Worm (Caenorhabditis elegans) whole organism, L3 larva: ENCODE measurements around the gene R11G1.11.

Experiments
- R02D3.7 ChIP-seq: fragments of 150-350 bp; optimal IDR thresholded peaks from 2 replicates; lab custom pipeline; 2014; ENCODE audit warnings: missing biosample characterization, missing genetic modification characterization
- ZK546.5 ChIP-seq: sonication (generic microtip); optimal IDR thresholded peaks from 2 replicates; lab custom pipeline; 2017; ENCODE audit warnings: missing biosample characterization, missing genetic modification characterization
- aly-2 ChIP-seq: fragments of 150-350 bp; optimal IDR thresholded peaks from 2 replicates; lab custom pipeline; 2014; ENCODE audit warnings: missing biosample characterization, missing genetic modification characterization
- ama-1 ChIP-seq: fragments of 150-350 bp; optimal IDR thresholded peaks from 2 replicates; lab custom pipeline; 2018
- ceh-16 ChIP-seq: sonication (generic microtip); optimal IDR thresholded peaks from 2 replicates; lab custom pipeline; 2017; ENCODE audit warnings: missing biosample characterization, missing genetic modification characterization
- ceh-28 ChIP-seq: fragments of 150-350 bp; optimal IDR thresholded peaks from 2 replicates; lab custom pipeline; 2014; ENCODE audit warnings: missing biosample characterization, missing genetic modification reagents, missing genetic modification characterization
- ceh-9 ChIP-seq: sonication (generic microtip); optimal IDR thresholded peaks from 2 replicates; lab custom pipeline; 2018; ENCODE audit warnings: missing biosample characterization, missing genetic modification characterization
- daf-12 ChIP-seq: fragments of 150-350 bp; optimal IDR thresholded peaks from 2 replicates; lab custom pipeline; 2014; ENCODE audit warnings: missing biosample characterization, missing genetic modification reagents, missing genetic modification characterization
- egl-27 ChIP-seq: sonication (generic microtip); optimal IDR thresholded peaks from 4 replicates; lab custom pipeline; 2017; ENCODE audit warnings: missing biosample characterization, missing genetic modification reagents, missing genetic modification characterization
- elt-1 ChIP-seq: fragments of 150-350 bp; optimal IDR thresholded peaks from 2 replicates; lab custom pipeline; 2014; ENCODE audit warnings: missing biosample characterization, missing genetic modification characterization
- elt-2 ChIP-seq: sonication (generic microtip); optimal IDR thresholded peaks from 2 replicates; lab custom pipeline; 2016; ENCODE audit warnings: missing genetic modification reagents, mild to moderate bottlenecking, missing genetic modification characterization, missing compliant biosample characterization
- elt-3 ChIP-seq, 3 experiments: fragments of 150-350 bp in 1 of 3; sonication (generic microtip) in 2 of 3; optimal IDR thresholded peaks; 2 replicates in 2 of 3; 4 replicates in 1 of 3; lab custom pipeline; 2014 to 2017; ENCODE audit warnings: missing biosample characterization in 3 of 3, missing genetic modification characterization in 3 of 3
- eor-1 ChIP-seq, 2 experiments: fragments of 150-350 bp; optimal IDR thresholded peaks; 2 replicates each; lab custom pipeline; 2014 to 2018; ENCODE audit warnings: missing biosample characterization in 2 of 2, missing genetic modification characterization in 2 of 2
- fkh-10 ChIP-seq: sonication (generic microtip); optimal IDR thresholded peaks from 2 replicates; lab custom pipeline; 2017; ENCODE audit warnings: missing biosample characterization, missing genetic modification reagents, missing genetic modification characterization
- fkh-2 ChIP-seq: fragments of 150-350 bp; optimal IDR thresholded peaks from 2 replicates; lab custom pipeline; 2014; ENCODE audit warnings: missing biosample characterization, missing genetic modification reagents, missing genetic modification characterization
- fos-1 ChIP-seq: fragments of 150-350 bp; optimal IDR thresholded peaks from 2 replicates; lab custom pipeline; 2014; ENCODE audit warnings: missing biosample characterization, missing genetic modification characterization
- hmg-11 ChIP-seq: sonication (generic microtip); optimal IDR thresholded peaks from 2 replicates; lab custom pipeline; 2016; ENCODE audit warnings: missing genetic modification characterization, missing compliant biosample characterization
- jun-1 ChIP-seq: fragments of 150-350 bp; optimal IDR thresholded peaks from 2 replicates; lab custom pipeline; 2014; ENCODE audit warnings: missing biosample characterization, missing genetic modification reagents, missing genetic modification characterization
- lin-15B ChIP-seq: fragments of 150-350 bp; optimal IDR thresholded peaks from 2 replicates; lab custom pipeline; 2014; ENCODE audit warnings: missing biosample characterization, missing genetic modification characterization
- lin-39 ChIP-seq: fragments of 150-350 bp; optimal IDR thresholded peaks from 2 replicates; lab custom pipeline; 2018; ENCODE audit warnings: missing biosample characterization, missing genetic modification reagents, missing genetic modification characterization
- lsy-12 ChIP-seq: sonication (generic microtip); optimal IDR thresholded peaks from 2 replicates; lab custom pipeline; 2016; ENCODE audit warnings: mild to moderate bottlenecking, missing genetic modification characterization, missing compliant biosample characterization
- mdl-1 ChIP-seq: fragments of 150-350 bp; optimal IDR thresholded peaks from 2 replicates; lab custom pipeline; 2014; ENCODE audit warnings: missing biosample characterization, missing genetic modification characterization
- mml-1 ChIP-seq: fragments of 150-350 bp; sonication (generic microtip); optimal IDR thresholded peaks from 3 replicates; lab custom pipeline; 2014; ENCODE audit warnings: missing biosample characterization, missing genetic modification characterization
- nfya-1 ChIP-seq: sonication (generic microtip); optimal IDR thresholded peaks from 2 replicates; lab custom pipeline; 2017; ENCODE audit warnings: missing genetic modification characterization, mild to moderate bottlenecking, missing compliant biosample characterization, antibody characterized with exemption, moderate library complexity; ENCODE audit not compliant: insufficient read depth
- nhr-11 ChIP-seq: fragments of 150-350 bp; optimal IDR thresholded peaks from 2 replicates; lab custom pipeline; 2014; ENCODE audit warnings: missing biosample characterization, missing genetic modification characterization
- nhr-12 ChIP-seq: fragments of 150-350 bp; optimal IDR thresholded peaks from 2 replicates; lab custom pipeline; 2014; ENCODE audit warnings: missing biosample characterization, missing genetic modification characterization
- nhr-23 ChIP-seq: fragments of 150-350 bp; optimal IDR thresholded peaks from 2 replicates; lab custom pipeline; 2014; ENCODE audit warnings: missing biosample characterization, missing genetic modification reagents, missing genetic modification characterization
- nhr-237 ChIP-seq: fragments of 150-350 bp; optimal IDR thresholded peaks from 2 replicates; lab custom pipeline; 2014; ENCODE audit warnings: missing biosample characterization, missing genetic modification characterization
- nhr-25 ChIP-seq: sonication (generic microtip); optimal IDR thresholded peaks from 2 replicates; lab custom pipeline; 2017; ENCODE audit warnings: missing biosample characterization, missing genetic modification characterization
- nhr-28 ChIP-seq: fragments of 150-350 bp; optimal IDR thresholded peaks from 2 replicates; lab custom pipeline; 2014; ENCODE audit warnings: missing biosample characterization, missing genetic modification characterization
- nhr-43 ChIP-seq: sonication (generic microtip); optimal IDR thresholded peaks from 2 replicates; lab custom pipeline; 2016; ENCODE audit warnings: mild to moderate bottlenecking, missing genetic modification characterization, missing compliant biosample characterization; ENCODE audit not compliant: poor library complexity, severe bottlenecking
- nhr-76 ChIP-seq: fragments of 150-350 bp; sonication (generic microtip); optimal IDR thresholded peaks from 5 replicates; lab custom pipeline; 2014; ENCODE audit warnings: missing biosample characterization, missing genetic modification characterization
- nhr-77 ChIP-seq: fragments of 150-350 bp; optimal IDR thresholded peaks from 2 replicates; lab custom pipeline; 2014; ENCODE audit warnings: missing biosample characterization, missing genetic modification characterization
- pha-4 ChIP-seq: fragments of 150-350 bp; optimal IDR thresholded peaks from 2 replicates; lab custom pipeline; 2014; ENCODE audit warnings: missing biosample characterization, missing genetic modification reagents, missing genetic modification characterization
- pqm-1 ChIP-seq: fragments of 150-350 bp; optimal IDR thresholded peaks from 2 replicates; lab custom pipeline; 2017; ENCODE audit warnings: missing biosample characterization, missing genetic modification characterization, inconsistent platforms
- sea-2 ChIP-seq: fragments of 150-350 bp; sonication (generic microtip); optimal IDR thresholded peaks from 4 replicates; lab custom pipeline; 2014; ENCODE audit warnings: missing biosample characterization, missing genetic modification reagents, missing genetic modification characterization
- skn-1 ChIP-seq: fragments of 150-350 bp; optimal IDR thresholded peaks from 2 replicates; lab custom pipeline; 2014; ENCODE audit warnings: missing biosample characterization, missing genetic modification characterization
- snpc-4 ChIP-seq: fragments of 150-350 bp; optimal IDR thresholded peaks from 2 replicates; lab custom pipeline; 2014; ENCODE audit warnings: missing biosample characterization, missing genetic modification characterization
- tbx-2 ChIP-seq: sonication (generic microtip); optimal IDR thresholded peaks from 2 replicates; lab custom pipeline; 2016; ENCODE audit warnings: mild to moderate bottlenecking, missing genetic modification characterization, missing compliant biosample characterization
- zag-1 ChIP-seq: fragments of 150-350 bp; optimal IDR thresholded peaks from 2 replicates; lab custom pipeline; 2014; ENCODE audit warnings: missing biosample characterization, missing genetic modification characterization
- ztf-11 ChIP-seq: fragments of 150-350 bp; optimal IDR thresholded peaks from 2 replicates; lab custom pipeline; 2014; ENCODE audit warnings: missing biosample characterization, missing genetic modification characterization
- ztf-4 ChIP-seq: fragments of 150-350 bp; optimal IDR thresholded peaks from 2 replicates; lab custom pipeline; 2014; ENCODE audit warnings: missing biosample characterization, missing genetic modification characterization

The R11G1.11 gene

ce11 chrX:3633654-3634053, 21.1 kb upstream of the R11G1.11 start, which contains the start of gene gst-11:
TSS of gene gst-11 (minus strand) at chrX:3633754.
- TF ChIP-seq nhr-76 (tag; lab: Kevin White, UChicago) (no peak), elt-1 (tag; lab: Kevin White, UChicago) (no peak), ceh-16 (tag; lab: Kevin White, UChicago) (no peak), zag-1 (tag; lab: Kevin White, UChicago) (no peak), nhr-23 (no peak), ceh-9 (no peak), nhr-77 (tag; lab: Kevin White, UChicago) (no peak), nhr-43 (tag; lab: Kevin White, UChicago) (no peak), elt-2 (tag; lab: Kevin White, UChicago) (no peak), nhr-11 (tag; lab: Kevin White, UChicago) (no peak), ceh-28 (tag; lab: Kevin White, UChicago) (no peak), nhr-28 (no peak), snpc-4 (tag; lab: Kevin White, UChicago) (no peak), ztf-4 (tag; lab: Kevin White, UChicago) (no peak)
- TF ChIP-seq, all 47 proteins: peak for 0

DNA sequence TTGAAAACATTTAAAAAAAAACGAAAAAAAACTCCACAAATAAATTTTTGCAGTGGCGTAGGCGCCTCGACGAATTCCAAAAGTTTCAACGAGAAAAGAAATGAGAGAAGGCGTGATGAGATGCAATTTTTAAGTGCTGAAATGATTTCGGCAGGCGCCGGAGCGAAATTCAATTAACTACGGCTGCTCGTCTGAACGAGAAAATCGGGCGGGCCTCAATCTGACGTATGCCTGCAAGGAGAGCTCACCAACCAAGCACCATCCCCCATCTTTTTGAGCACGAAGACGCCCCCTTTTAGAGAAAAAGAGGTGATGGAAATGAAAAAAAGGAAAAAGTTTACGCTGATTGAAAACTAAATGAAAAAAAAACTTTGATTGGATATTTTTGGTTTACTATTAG, 19.9 kb upstream of the R11G1.11 start:
- TF ChIP-seq fkh-10 (GFP tag; lab: Kevin White, UChicago) (peak; percentile 5), ama-1 (lab: Kevin White, UChicago) (no peak)

- TF ChIP-seq nhr-28 (no peak), ceh-16 (tag; lab: Kevin White, UChicago) (no peak)
These were observed 9.9 kb upstream of the R11G1.11 start, which contains the start of gene tmem-24 for ce11 chrX:3644796-3645195. TSS of gene tmem-24 (minus strand) at chrX:3644896.

DNA sequence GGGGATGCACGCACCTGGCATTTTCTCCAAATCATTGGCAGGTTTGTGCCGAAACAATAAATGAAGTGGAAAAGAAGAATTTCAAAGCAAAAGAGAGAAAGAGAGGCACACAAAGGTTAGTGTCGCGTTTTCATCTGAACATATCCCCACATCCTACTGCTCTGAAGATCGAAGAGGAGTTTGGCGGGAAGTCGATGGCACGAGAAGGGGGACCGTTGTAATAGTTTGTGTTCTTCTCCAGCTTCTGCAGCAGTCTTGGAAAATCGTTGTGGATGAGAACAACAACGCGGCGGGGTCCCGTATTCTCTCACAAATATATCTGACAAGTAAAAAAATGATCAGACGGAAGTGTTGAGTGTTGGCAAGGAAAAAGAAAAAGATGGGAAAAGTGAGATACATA, 8.8 kb upstream of the R11G1.11 start:
- no peak for TF ChIP-seq ceh-9
- TF ChIP-seq jun-1 = no peak
- no peak for TF ChIP-seq ZK546.5 (tag; lab: Kevin White, UChicago)
- no peak for TF ChIP-seq tbx-2
- TF ChIP-seq mml-1 (tag; lab: Kevin White, UChicago) = no peak
- TF ChIP-seq R02D3.7 (tag; lab: Kevin White, UChicago) = no peak
- TF ChIP-seq lin-15B (tag; lab: Kevin White, UChicago) = no peak

- TF ChIP-seq pha-4 = peak; percentile 82
- peak; percentile 44 for TF ChIP-seq nhr-25 (tag; lab: Kevin White, UChicago)
- no peak for TF ChIP-seq fos-1 (tag; lab: Kevin White, UChicago)
- peak; percentile 68 for TF ChIP-seq nfya-1 (tag; lab: Kevin White, UChicago)
- TF ChIP-seq ztf-4 (tag; lab: Kevin White, UChicago) = no peak
- no peak for TF ChIP-seq nhr-237
- TF ChIP-seq nhr-23 = peak; percentile 17
- peak; percentile 0 for TF ChIP-seq snpc-4 (tag; lab: Kevin White, UChicago)
- TF ChIP-seq nhr-76 (tag; lab: Kevin White, UChicago) = no peak
- TF ChIP-seq fkh-2 (tag; lab: Kevin White, UChicago) = no peak
- TF ChIP-seq nhr-28 = no peak
- no peak for TF ChIP-seq ceh-9
- no peak for TF ChIP-seq nhr-77 (tag; lab: Kevin White, UChicago)
- no peak for TF ChIP-seq elt-1 (tag; lab: Kevin White, UChicago)
- TF ChIP-seq lsy-12 (tag; lab: Kevin White, UChicago) = no peak
- TF ChIP-seq lin-39 (tag; lab: Kevin White, UChicago) = peak; percentile 69
- TF ChIP-seq ama-1 (lab: Kevin White, UChicago) = no peak
- TF ChIP-seq skn-1 (tag; lab: Kevin White, UChicago) = peak; percentile 33
- no peak for TF ChIP-seq ztf-11 (tag; lab: Kevin White, UChicago)
- TF ChIP-seq hmg-11 (tag; lab: Kevin White, UChicago) = peak; percentile 83
- TF ChIP-seq ZK546.5 (tag; lab: Kevin White, UChicago) = no peak
- no peak for TF ChIP-seq egl-27 (tag; lab: Kevin White, UChicago)
- peak; percentile 29 for TF ChIP-seq ceh-28 (tag; lab: Kevin White, UChicago)
- peak; percentile 41 for TF ChIP-seq elt-2 (tag; lab: Kevin White, UChicago)
- TF ChIP-seq jun-1 = peak; percentile 41
- TF ChIP-seq elt-3 (tag; optimal IDR thresholded peaks at IDR 0.05; lab: Kevin White, UChicago) = no peak
- no peak for TF ChIP-seq ceh-16 (tag; lab: Kevin White, UChicago)
- TF ChIP-seq nhr-43 (tag; lab: Kevin White, UChicago) = no peak
- TF ChIP-seq eor-1 (tag; optimal IDR thresholded peaks at IDR 0.05; lab: Kevin White, UChicago) = no peak
- TF ChIP-seq R02D3.7 (tag; lab: Kevin White, UChicago) = no peak
- TF ChIP-seq mdl-1 (tag; lab: Kevin White, UChicago) = peak; percentile 64
- TF ChIP-seq tbx-2 = no peak
- TF ChIP-seq aly-2 (tag; lab: Kevin White, UChicago) = no peak
- TF ChIP-seq nhr-11 (tag; lab: Kevin White, UChicago) = no peak
- TF ChIP-seq daf-12 (tag; lab: Kevin White, UChicago) = no peak
- no peak for TF ChIP-seq sea-2 (GFP tag; lab: Kevin White, UChicago)
- TF ChIP-seq nhr-12 = no peak
- no peak for TF ChIP-seq pqm-1 (tag; lab: Kevin White, UChicago)
These were observed 4.5 kb upstream of the R11G1.11 start, which contains the start of the genes sax-1 and R11G1.2 for ce11 chrX:3650100-3650809. TSS of gene sax-1 (minus strand) at chrX:3650150. TSS of gene R11G1.2 (plus strand) at chrX:3650614.
